Worm (Caenorhabditis elegans) whole organism, L4 larva: Measurements from ENCODE around the gene F43G6.17.
"Not testable (repeated sequence)": the region's sequence is repeated elsewhere in the genome, so short reads cannot be mapped to it uniquely, and the experiment has no call there.

Experiments
- F10B5.3 ChIP-seq: sonication (generic microtip); optimal IDR thresholded peaks from 2 replicates; lab custom pipeline; 2016; ENCODE audit warnings: mild to moderate bottlenecking, missing genetic modification characterization, missing compliant biosample characterization
- F26F4.8 ChIP-seq: fragments of 200-800 bp; sonication (Bioruptor generic); conservative IDR thresholded peaks from 2 replicates; pipeline ENCODE4 v1.3.6; 2022; ENCODE audit warnings: missing genetic modification characterization, missing compliant biosample characterization
- T20F7.1 ChIP-seq: fragments of 200-800 bp; sonication (Bioruptor generic); optimal IDR thresholded peaks from 2 replicates; lab custom pipeline; 2018; ENCODE audit warnings: mild to moderate bottlenecking, missing genetic modification characterization, missing compliant biosample characterization
- T26A8.4 ChIP-seq: fragments of 200-800 bp; sonication (Bioruptor generic); IDR thresholded peaks from 2 replicates; pipeline ENCODE4 v1.3.6; 2022; ENCODE audit warnings: missing genetic modification characterization, missing compliant biosample characterization
- Y105C5A.15 ChIP-seq: fragments of 200-800 bp; sonication (Bioruptor generic); IDR thresholded peaks from 2 replicates; pipeline ENCODE4 v1.3.6; 2022; ENCODE audit warnings: missing genetic modification characterization, missing compliant biosample characterization
- Y75B8A.6 ChIP-seq: fragments of 200-800 bp; sonication (Bioruptor generic); IDR thresholded peaks from 2 replicates; pipeline ENCODE4 v1.3.6; 2022; ENCODE audit warnings: missing genetic modification reagents, missing genetic modification characterization, missing compliant biosample characterization
- ceh-32 ChIP-seq: sonication (generic microtip); optimal IDR thresholded peaks from 2 replicates; lab custom pipeline; 2016; ENCODE audit warnings: mild to moderate bottlenecking, missing genetic modification characterization, missing compliant biosample characterization; ENCODE audit not compliant: poor library complexity
- ceh-44 ChIP-seq: fragments of 200-800 bp; sonication (Bioruptor generic); IDR thresholded peaks from 2 replicates; pipeline ENCODE4 v1.3.6; 2022; ENCODE audit warnings: missing genetic modification reagents, missing genetic modification characterization, missing compliant biosample characterization
- daf-19 ChIP-seq: fragments of 200-800 bp; sonication (Bioruptor generic); conservative IDR thresholded peaks from 2 replicates; pipeline ENCODE4 v1.3.6; 2022; ENCODE audit warnings: missing genetic modification characterization, missing compliant biosample characterization
- dmd-6 ChIP-seq: fragments of 200-800 bp; sonication (Bioruptor generic); IDR thresholded peaks from 2 replicates; pipeline ENCODE4 v1.3.6; 2022; ENCODE audit warnings: missing genetic modification reagents, missing genetic modification characterization, missing compliant biosample characterization
- duxl-1 ChIP-seq: sonication (generic microtip); optimal IDR thresholded peaks from 2 replicates; lab custom pipeline; 2016; ENCODE audit warnings: mild to moderate bottlenecking, missing genetic modification characterization, moderate library complexity, missing compliant biosample characterization; ENCODE audit not compliant: poor library complexity
- fkh-10 ChIP-seq: fragments of 150-350 bp; optimal IDR thresholded peaks from 2 replicates; lab custom pipeline; 2014; ENCODE audit warnings: missing biosample characterization, missing genetic modification reagents, missing genetic modification characterization
- fos-1 ChIP-seq: fragments of 150-350 bp; optimal IDR thresholded peaks from 2 replicates; lab custom pipeline; 2014; ENCODE audit warnings: missing biosample characterization, missing genetic modification characterization
- hif-1 ChIP-seq, 2 experiments: sonication (generic microtip); optimal IDR thresholded peaks; 2 replicates each; lab custom pipeline; 2016 to 2017; ENCODE audit warnings: missing compliant biosample characterization in 2 of 2, missing genetic modification characterization in 2 of 2, missing genetic modification reagents in 2 of 2, missing genotype in 2 of 2, mild to moderate bottlenecking in 1 of 2
- hlh-30 ChIP-seq: sonication (generic microtip); optimal IDR thresholded peaks from 2 replicates; lab custom pipeline; 2017; ENCODE audit warnings: antibody characterized with exemption, mild to moderate bottlenecking, missing genetic modification characterization, missing compliant biosample characterization; ENCODE audit not compliant: insufficient read depth
- jun-1 ChIP-seq: fragments of 150-350 bp; optimal IDR thresholded peaks from 2 replicates; lab custom pipeline; 2014; ENCODE audit warnings: missing biosample characterization, missing genetic modification reagents, missing genetic modification characterization
- lim-7 ChIP-seq: fragments of 200-800 bp; sonication (Bioruptor generic); IDR thresholded peaks from 2 replicates; pipeline ENCODE4 v1.3.6; 2022; ENCODE audit warnings: missing genetic modification characterization, missing compliant biosample characterization
- lin-1 ChIP-seq: fragments of 200-800 bp; sonication (Bioruptor generic); IDR thresholded peaks from 2 replicates; pipeline ENCODE4 v1.3.6; 2022; ENCODE audit warnings: missing genetic modification reagents, missing genetic modification characterization, missing compliant biosample characterization
- lin-13 ChIP-seq: fragments of 150-350 bp; optimal IDR thresholded peaks from 2 replicates; lab custom pipeline; 2014; ENCODE audit warnings: missing biosample characterization, missing genetic modification reagents, missing genetic modification characterization
- lin-29 ChIP-seq: fragments of 200-800 bp; sonication (Bioruptor generic); IDR thresholded peaks from 2 replicates; pipeline ENCODE4 v1.3.6; 2022; ENCODE audit warnings: missing genetic modification reagents, missing genetic modification characterization, missing compliant biosample characterization
- lin-38 ChIP-seq: fragments of 200-800 bp; sonication (Bioruptor generic); IDR thresholded peaks from 2 replicates; pipeline ENCODE4 v1.3.6; 2022; ENCODE audit warnings: missing genetic modification reagents, missing genetic modification characterization, missing compliant biosample characterization
- lsy-2 ChIP-seq, 2 experiments: fragments of 150-350 bp in 1 of 2; sonication (generic microtip) in 1 of 2; optimal IDR thresholded peaks; 2 replicates each; lab custom pipeline; 2014 to 2017; ENCODE audit warnings: missing biosample characterization in 2 of 2, missing genetic modification characterization in 2 of 2
- madf-5 ChIP-seq, 2 experiments: fragments of 200-800 bp; sonication (Bioruptor generic); IDR thresholded peaks; 2 replicates each; pipeline ENCODE4 v1.3.6; 2022; ENCODE audit warnings: missing compliant biosample characterization in 2 of 2, missing genetic modification characterization in 2 of 2
- mdl-1 ChIP-seq, 2 experiments: fragments of 150-350 bp in 1 of 2; sonication (generic microtip) in 1 of 2; optimal IDR thresholded peaks; 2 replicates each; lab custom pipeline; 2014 to 2017; ENCODE audit warnings: missing biosample characterization in 2 of 2, missing genetic modification characterization in 2 of 2
- mdt-29 ChIP-seq: fragments of 200-800 bp; sonication (Bioruptor generic); IDR thresholded peaks from 2 replicates; pipeline ENCODE4 v1.3.6; 2022; ENCODE audit warnings: missing genetic modification reagents, missing genetic modification characterization, missing compliant biosample characterization
- mep-1 ChIP-seq: fragments of 150-350 bp; sonication (generic microtip); optimal IDR thresholded peaks from 3 replicates; lab custom pipeline; 2014; ENCODE audit warnings: missing biosample characterization, missing genetic modification characterization
- mxl-2 ChIP-seq: fragments of 200-800 bp; sonication (Bioruptor generic); conservative IDR thresholded peaks from 2 replicates; pipeline ENCODE4 v1.3.6; 2022; ENCODE audit warnings: missing genetic modification reagents, missing genetic modification characterization, missing compliant biosample characterization
- nhr-10 ChIP-seq: fragments of 150-350 bp; optimal IDR thresholded peaks from 2 replicates; lab custom pipeline; 2014; ENCODE audit warnings: missing biosample characterization, missing genetic modification characterization
- nhr-11 ChIP-seq: fragments of 150-350 bp; optimal IDR thresholded peaks from 2 replicates; lab custom pipeline; 2014; ENCODE audit warnings: missing biosample characterization, missing genetic modification characterization
- nhr-111 ChIP-seq: fragments of 200-800 bp; sonication (Bioruptor generic); optimal IDR thresholded peaks from 2 replicates; lab custom pipeline; 2018; ENCODE audit warnings: mild to moderate bottlenecking, missing genetic modification characterization, missing compliant biosample characterization
- nhr-28 ChIP-seq: fragments of 150-350 bp; optimal IDR thresholded peaks from 2 replicates; lab custom pipeline; 2014; ENCODE audit warnings: missing biosample characterization, missing genetic modification characterization
- nhr-6 ChIP-seq: fragments of 150-350 bp; optimal IDR thresholded peaks from 2 replicates; lab custom pipeline; 2014; ENCODE audit warnings: missing biosample characterization, missing genetic modification characterization
- nhr-76 ChIP-seq: fragments of 150-350 bp; optimal IDR thresholded peaks from 2 replicates; lab custom pipeline; 2014; ENCODE audit warnings: missing biosample characterization, missing genetic modification characterization
- nhr-77 ChIP-seq: fragments of 150-350 bp; optimal IDR thresholded peaks from 2 replicates; lab custom pipeline; 2014; ENCODE audit warnings: missing biosample characterization, missing genetic modification characterization
- rbr-2 ChIP-seq: sonication (generic microtip); optimal IDR thresholded peaks from 2 replicates; lab custom pipeline; 2016; ENCODE audit warnings: missing genotype, missing genetic modification characterization, missing compliant biosample characterization
- saeg-2 ChIP-seq: fragments of 200-800 bp; sonication (Bioruptor generic); IDR thresholded peaks from 2 replicates; pipeline ENCODE4 v1.3.6; 2022; ENCODE audit warnings: missing genetic modification reagents, missing genetic modification characterization, missing compliant biosample characterization
- sdz-12 ChIP-seq: fragments of 200-800 bp; sonication (Bioruptor generic); optimal IDR thresholded peaks from 2 replicates; lab custom pipeline; 2018; ENCODE audit warnings: mild to moderate bottlenecking, missing genetic modification characterization, missing compliant biosample characterization
- set-16 ChIP-seq: fragments of 200-800 bp; sonication (Bioruptor generic); IDR thresholded peaks from 2 replicates; pipeline ENCODE4 v1.3.6; 2022; ENCODE audit warnings: missing genetic modification reagents, missing genetic modification characterization, missing compliant biosample characterization
- snpc-1.2 ChIP-seq: fragments of 200-800 bp; sonication (Bioruptor generic); IDR thresholded peaks from 2 replicates; pipeline ENCODE4 v1.3.6; 2022; ENCODE audit warnings: missing genetic modification reagents, missing genetic modification characterization, missing compliant biosample characterization
- spr-1 ChIP-seq: sonication (generic microtip); optimal IDR thresholded peaks from 2 replicates; lab custom pipeline; 2016; ENCODE audit warnings: mild to moderate bottlenecking, missing genetic modification characterization, missing compliant biosample characterization
- spr-3 ChIP-seq: fragments of 200-800 bp; sonication (Bioruptor generic); optimal IDR thresholded peaks from 2 replicates; lab custom pipeline; 2018; ENCODE audit warnings: mild to moderate bottlenecking, missing genetic modification characterization, missing compliant biosample characterization
- tag-97 ChIP-seq: fragments of 200-800 bp; sonication (Bioruptor generic); IDR thresholded peaks from 2 replicates; pipeline ENCODE4 v1.3.6; 2022; ENCODE audit warnings: missing genetic modification characterization, missing compliant biosample characterization
- unc-62 ChIP-seq, 3 experiments: fragments of 150-350 bp in 1 of 3; sonication (generic microtip); optimal IDR thresholded peaks in 2 of 3; peaks in 1 of 3; 1 replicate in 1 of 3; 2 replicates in 2 of 3; lab custom pipeline; 2014 to 2017; ENCODE audit warnings: missing biosample characterization in 3 of 3, missing genetic modification characterization in 3 of 3, missing genetic modification reagents in 3 of 3, missing genotype in 1 of 3
- zag-1 ChIP-seq: fragments of 150-350 bp; optimal IDR thresholded peaks from 2 replicates; lab custom pipeline; 2014; ENCODE audit warnings: missing biosample characterization, missing genetic modification characterization
- zfp-2 ChIP-seq: sonication (generic microtip); optimal IDR thresholded peaks from 2 replicates; lab custom pipeline; 2016; ENCODE audit warnings: mild to moderate bottlenecking, missing genetic modification characterization, missing compliant biosample characterization
- zfp-3 ChIP-seq: fragments of 200-800 bp; sonication (Bioruptor generic); conservative IDR thresholded peaks from 2 replicates; pipeline ENCODE4 v1.3.6; 2022; ENCODE audit warnings: missing genetic modification reagents, missing genetic modification characterization, missing compliant biosample characterization
- zip-11 ChIP-seq: fragments of 200-800 bp; sonication (Bioruptor generic); IDR thresholded peaks from 2 replicates; pipeline ENCODE4 v1.3.6; 2022; ENCODE audit warnings: missing genetic modification characterization, missing compliant biosample characterization
- zip-2 ChIP-seq: fragments of 150-350 bp; optimal IDR thresholded peaks from 2 replicates; lab custom pipeline; 2014; ENCODE audit warnings: missing biosample characterization, missing genetic modification characterization
- ztf-7 ChIP-seq: fragments of 150-350 bp; optimal IDR thresholded peaks from 2 replicates; lab custom pipeline; 2014; ENCODE audit warnings: missing biosample characterization, missing genetic modification characterization

The F43G6.17 gene

DNA sequence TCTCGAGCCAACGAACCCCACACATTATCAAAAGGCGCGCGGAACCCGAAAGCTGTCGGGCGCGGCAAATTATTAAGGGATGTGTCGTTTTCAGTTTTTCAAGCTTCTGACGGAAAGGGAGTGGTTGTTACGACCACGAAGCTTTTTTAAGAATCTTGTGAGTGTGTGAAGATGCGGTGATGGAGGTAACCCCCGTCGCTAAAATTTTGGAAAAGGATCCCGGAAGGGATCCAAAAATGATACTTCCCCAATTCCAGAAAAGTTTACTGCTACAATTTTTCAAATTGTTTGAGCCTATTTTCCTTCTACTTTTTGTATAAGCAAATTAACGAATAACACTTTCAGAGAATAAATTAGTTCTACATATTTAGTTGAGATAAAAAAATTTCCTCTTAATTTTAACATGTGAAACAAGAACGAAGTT lies 45.9 kb upstream of the F43G6.17 start (continued):
- peak; percentile 66 for TF ChIP-seq ztf-7 (tag; lab: Kevin White, UChicago)
- TF ChIP-seq nhr-76 (tag; lab: Kevin White, UChicago): no peak
- TF ChIP-seq T20F7.1 (GFP tag; lab: Kevin White, UChicago): peak; percentile 57
- no peak for TF ChIP-seq fkh-10 (GFP tag; lab: Kevin White, UChicago)
- TF ChIP-seq snpc-1.2 (GFP tag; lab: Robert Waterston, UW): peak; percentile 81
- TF ChIP-seq zag-1: no peak
- TF ChIP-seq nhr-77: no peak
- peak; percentile 37 for TF ChIP-seq zip-2 (tag; lab: Kevin White, UChicago)
- TF ChIP-seq mdl-1 (tag; optimal IDR thresholded peaks at IDR 0.05; lab: Kevin White, UChicago): no peak
- peak; percentile 93 for TF ChIP-seq mep-1 (tag; lab: Kevin White, UChicago)
- no peak for TF ChIP-seq fos-1 (tag; lab: Kevin White, UChicago)
- TF ChIP-seq Y75B8A.6: peak; percentile 92
- no peak for TF ChIP-seq nhr-28 (tag; lab: Kevin White, UChicago)
- TF ChIP-seq set-16: no peak
- TF ChIP-seq spr-3: peak; percentile 20

DNA sequence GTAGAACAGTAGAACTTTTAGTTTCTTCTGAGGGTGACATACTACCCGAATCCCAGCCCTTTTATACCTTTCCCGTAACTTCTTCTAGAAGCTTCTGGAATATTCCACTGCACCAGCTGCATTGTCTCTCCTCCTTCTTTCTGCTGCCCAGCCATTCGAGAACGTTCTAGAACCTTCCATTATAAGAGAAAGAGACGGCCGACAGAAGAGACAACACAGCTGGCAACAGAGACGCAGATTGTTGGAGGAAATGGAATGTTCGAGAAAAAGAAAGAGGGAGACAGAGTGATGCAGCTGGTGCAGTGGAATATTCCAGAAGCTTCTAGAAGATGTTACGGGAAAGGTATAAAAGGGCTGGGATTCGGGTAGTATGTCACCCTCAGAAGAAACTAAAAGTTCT lies 43.3 kb upstream of the F43G6.17 start, which contains the start of the genes F44E5.4 and F44E5.5:
F44E5.4 (minus strand) TSS at position 35 of the 400 bp plus-strand sequence.
F44E5.5 (plus strand) TSS at position 386 of the 400 bp plus-strand sequence.
- TF ChIP-seq lin-29 (GFP tag; lab: Robert Waterston, UW) (peak; percentile 100), lsy-2 (tag; optimal IDR thresholded peaks at IDR 0.05; lab: Kevin White, UChicago) (peak; percentile 80 to 82), zip-11 (GFP tag; lab: Robert Waterston, UW) (peak; percentile 95), tag-97 (GFP tag; lab: Robert Waterston, UW) (peak; percentile 100), ceh-44 (GFP tag; lab: Robert Waterston, UW) (peak; percentile 95), nhr-10 (tag; lab: Kevin White, UChicago) (peak; percentile 82), nhr-11 (tag; lab: Kevin White, UChicago) (peak; percentile 77), spr-3 (peak; percentile 95), jun-1 (tag; lab: Kevin White, UChicago) (peak; percentile 84), zip-2 (tag; lab: Kevin White, UChicago) (peak; percentile 81), mdt-29 (GFP tag; lab: Robert Waterston, UW) (peak; percentile 100), sdz-12 (GFP tag; lab: Kevin White, UChicago) (peak; percentile 97), zfp-2 (tag; lab: Kevin White, UChicago) (peak; percentile 51), mep-1 (tag; lab: Kevin White, UChicago) (peak; percentile 81), F26F4.8 (GFP tag; lab: Robert Waterston, UW) (peak; percentile 83; the same call in 1 of the 2 replicates), unc-62 (GFP tag; optimal IDR thresholded peaks at IDR 0.05 in 1 of 2; lab: Kevin White, UChicago) (peak in 1 of 2 experiments; percentile 96), daf-19 (GFP tag; lab: Robert Waterston, UW) (peak; percentile 100), T26A8.4 (peak; percentile 99), lin-1 (GFP tag; lab: Robert Waterston, UW) (peak; percentile 99), nhr-6 (tag; lab: Kevin White, UChicago) (peak; percentile 3), zfp-3 (GFP tag; lab: Robert Waterston, UW) (peak; percentile 100), Y105C5A.15 (GFP tag; lab: Robert Waterston, UW) (peak; percentile 100), saeg-2 (GFP tag; lab: Robert Waterston, UW) (peak; percentile 100), dmd-6 (GFP tag; lab: Robert Waterston, UW) (peak; percentile 99), duxl-1 (tag; lab: Kevin White, UChicago) (peak; percentile 58), lin-13 (GFP tag; lab: Kevin White, UChicago) (peak; percentile 64), rbr-2 (peak; percentile 89), nhr-111 (peak; percentile 97), F10B5.3 (tag; lab: Kevin White, UChicago) (peak; percentile 89), spr-1 (tag; lab: Kevin White, UChicago) (peak; percentile 89), hlh-30 (tag; lab: Kevin White, UChicago) (peak; percentile 78), lim-7 (peak; percentile 90), hif-1 (tag; optimal IDR thresholded peaks at IDR 0.05; lab: Kevin White, UChicago) (peak; percentile 83 to 91), lin-38 (GFP tag; lab: Robert Waterston, UW) (peak; percentile 91), ceh-32 (peak; percentile 42), mxl-2 (GFP tag; lab: Robert Waterston, UW) (peak; percentile 94), madf-5 (GFP tag; IDR thresholded peaks at IDR 0.05; lab: Robert Waterston, UW) (peak; percentile 99), mdl-1 (tag; optimal IDR thresholded peaks at IDR 0.05; lab: Kevin White, UChicago) (peak in 1 of 2 experiments; percentile 45)
- TF ChIP-seq unc-62 (tag; optimal IDR thresholded peaks at IDR 0.05; lab: Kevin White, UChicago): not testable (repeated sequence)
